Worm (Caenorhabditis elegans): ENCODE measurements around the gene Y37E11B.6.

ce11 chrIV:3618719-3619118, 19.6 kb upstream of the Y37E11B.6 start:
- TF ChIP-seq odd-2 (tag; optimal IDR thresholded peaks at IDR 0.05) (no peak), pha-4 (tag; optimal IDR thresholded peaks at IDR 0.05) (no peak), K09A11.1 (tag; optimal IDR thresholded peaks at IDR 0.05; ENCODE audit: insufficient read depth) (no peak), ttx-3 (tag; optimal IDR thresholded peaks at IDR 0.05) (no peak), pqm-1 (tag; optimal IDR thresholded peaks at IDR 0.05) (no peak), fkh-6 (tag; optimal IDR thresholded peaks at IDR 0.05) (no peak), nfya-1 (tag; optimal IDR thresholded peaks at IDR 0.05) (no peak), ceh-24 (tag; optimal IDR thresholded peaks at IDR 0.05) (no peak), syd-9 (tag; optimal IDR thresholded peaks at IDR 0.05) (no peak), madf-2 (tag; optimal IDR thresholded peaks at IDR 0.05) (no peak), hlh-13 (GFP tag; optimal IDR thresholded peaks at IDR 0.05) (no peak)

Data from whole organism, late embryonic.